Fruit fly (Drosophila melanogaster): Measurements from ENCODE around the gene NHP2.

- TF ChIP-seq Sin3A (optimal IDR thresholded peaks at IDR 0.05): no peak
- TF ChIP-seq Myc (optimal IDR thresholded peaks at IDR 0.05): no peak
- no peak for TF ChIP-seq insv (optimal IDR thresholded peaks at IDR 0.05)
- TF ChIP-seq h (optimal IDR thresholded peaks at IDR 0.05): no peak
Observed at dm6 chr3L:14782626-14783362, 19.2 kb downstream of the NHP2 start.

Measured in Kc167 (cell line).